Worm (Caenorhabditis elegans): ENCODE measurements around the gene clec-57.

- TF ChIP-seq ztf-6 (GFP tag; IDR thresholded peaks at IDR 0.05) (no peak), tlf-1 (GFP tag; optimal IDR thresholded peaks at IDR 0.05) (no peak), tbx-9 (tag; optimal IDR thresholded peaks at IDR 0.05; ENCODE audit: borderline replicate concordance) (no peak), ztf-22 (GFP tag; optimal IDR thresholded peaks at IDR 0.05) (no peak), pha-4 (tag; optimal IDR thresholded peaks at IDR 0.05) (no peak), snpc-4 (GFP tag; optimal IDR thresholded peaks at IDR 0.05) (no peak), snpc-4 (tag; optimal IDR thresholded peaks at IDR 0.05) (no peak), Y56A3A.18 (GFP tag; IDR thresholded peaks at IDR 0.05) (no peak), unc-130 (GFP tag; optimal IDR thresholded peaks at IDR 0.05) (no peak), ceh-27 (GFP tag; optimal IDR thresholded peaks at IDR 0.05) (no peak), unc-62 (GFP tag; optimal IDR thresholded peaks at IDR 0.05) (no peak), ztf-25 (GFP tag; IDR thresholded peaks at IDR 0.05) (no peak)
Measured at ce11 chrV:14439236-14439635, 29.8 kb upstream of the clec-57 start.

Data from whole organism, young adult.